Worm (Caenorhabditis elegans) whole organism, early embryonic: ENCODE results near the gene fubl-3.
A peak's percentile ranks its signal among the peaks of the same experiment; 100 is the strongest.

Source experiments
- ceh-13 ChIP-seq: fragments of 200-800 bp; sonication (Bioruptor generic); optimal IDR thresholded peaks from 2 replicates; lab custom pipeline; 2018; ENCODE audit warnings: mild to moderate bottlenecking, missing genetic modification characterization, missing compliant biosample characterization
- flt-1 ChIP-seq: fragments of 200-800 bp; sonication (Bioruptor generic); IDR thresholded peaks from 2 replicates; pipeline ENCODE4 v1.3.6; 2022; ENCODE audit warnings: missing genetic modification characterization, missing compliant biosample characterization
- hmg-4 ChIP-seq: fragments of 200-800 bp; sonication (Bioruptor generic); optimal IDR thresholded peaks from 2 replicates; lab custom pipeline; 2018; ENCODE audit warnings: mild to moderate bottlenecking, missing genetic modification characterization, missing compliant biosample characterization
- hnd-1 ChIP-seq: sonication (generic microtip); optimal IDR thresholded peaks from 2 replicates; lab custom pipeline; 2016; ENCODE audit warnings: missing genetic modification characterization, missing compliant biosample characterization
- sea-1 ChIP-seq: fragments of 200-800 bp; sonication (Bioruptor generic); conservative IDR thresholded peaks from 2 replicates; pipeline ENCODE4 v1.3.6; 2022; ENCODE audit warnings: missing genetic modification characterization, missing compliant biosample characterization
- tbx-11 ChIP-seq: fragments of 200-800 bp; sonication (Bioruptor generic); IDR thresholded peaks from 2 replicates; pipeline ENCODE4 v1.3.6; 2022; ENCODE audit warnings: missing genetic modification characterization, missing compliant biosample characterization
- tbx-37 ChIP-seq: fragments of 200-800 bp; sonication (Bioruptor generic); conservative IDR thresholded peaks from 2 replicates; pipeline ENCODE4 v1.3.6; 2022; ENCODE audit warnings: missing genetic modification reagents, missing genetic modification characterization, missing compliant biosample characterization

ce11 chrX:17392182-17392581 lies 42.1 kb upstream of the fubl-3 start:
- TF ChIP-seq flt-1, result no peak
- no peak for TF ChIP-seq ceh-13 (GFP tag; lab: Kevin White, UChicago)
- no peak for TF ChIP-seq sea-1 (GFP tag; lab: Robert Waterston, UW)
- TF ChIP-seq hmg-4 (GFP tag; lab: Kevin White, UChicago), result peak; percentile 60
- TF ChIP-seq tbx-37, result no peak
- TF ChIP-seq tbx-11 (GFP tag; lab: Robert Waterston, UW), result no peak
- TF ChIP-seq hnd-1 (tag; lab: Kevin White, UChicago), result no peak
